Worm (Caenorhabditis elegans) whole organism, L4 larva: ENCODE results near the gene mix-1.

Experiments
- F26F4.8 ChIP-seq: fragments of 200-800 bp; sonication (Bioruptor generic); conservative IDR thresholded peaks from 2 replicates; pipeline ENCODE4 v1.3.6; 2022; ENCODE audit warnings: missing genetic modification characterization, missing compliant biosample characterization
- fkh-10 ChIP-seq: fragments of 150-350 bp; optimal IDR thresholded peaks from 2 replicates; lab custom pipeline; 2014; ENCODE audit warnings: missing biosample characterization, missing genetic modification reagents, missing genetic modification characterization
- fos-1 ChIP-seq: fragments of 150-350 bp; optimal IDR thresholded peaks from 2 replicates; lab custom pipeline; 2014; ENCODE audit warnings: missing biosample characterization, missing genetic modification characterization
- lin-38 ChIP-seq: fragments of 200-800 bp; sonication (Bioruptor generic); IDR thresholded peaks from 2 replicates; pipeline ENCODE4 v1.3.6; 2022; ENCODE audit warnings: missing genetic modification reagents, missing genetic modification characterization, missing compliant biosample characterization
- lsy-2 ChIP-seq, 2 experiments: fragments of 150-350 bp in 1 of 2; sonication (generic microtip) in 1 of 2; optimal IDR thresholded peaks; 2 replicates each; lab custom pipeline; 2014 to 2017; ENCODE audit warnings: missing biosample characterization in 2 of 2, missing genetic modification characterization in 2 of 2
- nhr-237 ChIP-seq: sonication (generic microtip); optimal IDR thresholded peaks from 2 replicates; lab custom pipeline; 2017; ENCODE audit warnings: missing biosample characterization, missing genetic modification characterization
- nhr-28 ChIP-seq: fragments of 150-350 bp; optimal IDR thresholded peaks from 2 replicates; lab custom pipeline; 2014; ENCODE audit warnings: missing biosample characterization, missing genetic modification characterization
- snpc-4 ChIP-seq: fragments of 150-350 bp; optimal IDR thresholded peaks from 2 replicates; lab custom pipeline; 2014; ENCODE audit warnings: missing biosample characterization, missing genetic modification characterization
- unc-62 ChIP-seq, 3 experiments: fragments of 150-350 bp in 1 of 3; sonication (generic microtip); optimal IDR thresholded peaks in 2 of 3; peaks in 1 of 3; 1 replicate in 1 of 3; 2 replicates in 2 of 3; lab custom pipeline; 2014 to 2017; ENCODE audit warnings: missing biosample characterization in 3 of 3, missing genetic modification characterization in 3 of 3, missing genetic modification reagents in 3 of 3, missing genotype in 1 of 3
- zag-1 ChIP-seq: fragments of 150-350 bp; optimal IDR thresholded peaks from 2 replicates; lab custom pipeline; 2014; ENCODE audit warnings: missing biosample characterization, missing genetic modification characterization
- ztf-11 ChIP-seq: fragments of 150-350 bp; optimal IDR thresholded peaks from 2 replicates; lab custom pipeline; 2014; ENCODE audit warnings: missing biosample characterization, missing genetic modification characterization

DNA sequence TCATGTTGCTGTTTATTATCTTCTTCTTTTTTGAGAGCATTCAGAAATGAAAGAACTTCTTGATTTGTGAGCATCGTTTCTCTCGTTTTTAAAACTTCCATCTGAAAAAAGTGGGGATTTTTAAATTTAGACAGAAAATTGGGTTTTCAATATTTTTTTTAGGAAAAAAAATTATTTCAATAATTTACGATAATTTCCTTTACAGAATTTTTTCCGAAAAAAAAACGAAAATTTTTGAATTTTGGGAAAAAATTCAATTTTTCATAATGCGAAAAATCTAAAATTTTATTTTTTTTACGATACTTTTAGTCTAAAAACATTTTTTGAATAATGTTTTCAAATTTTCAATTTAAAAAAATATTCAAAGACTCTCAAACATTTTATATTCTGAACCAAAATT lies 33.0 kb downstream of the mix-1 start, which contains the start of gene M106.7:
- TF ChIP-seq F26F4.8 (GFP tag; lab: Robert Waterston, UW) (no peak), unc-62 (GFP tag; optimal IDR thresholded peaks at IDR 0.05 in 1 of 2; lab: Kevin White, UChicago) (no peak), unc-62 (tag; optimal IDR thresholded peaks at IDR 0.05; lab: Kevin White, UChicago) (no peak), snpc-4 (tag; lab: Kevin White, UChicago) (no peak), nhr-28 (tag; lab: Kevin White, UChicago) (no peak), lin-38 (GFP tag; lab: Robert Waterston, UW) (no peak), ztf-11 (tag; lab: Kevin White, UChicago) (no peak), fkh-10 (GFP tag; lab: Kevin White, UChicago) (no peak), fos-1 (no peak), zag-1 (tag; lab: Kevin White, UChicago) (no peak), nhr-237 (tag; lab: Kevin White, UChicago) (no peak), lsy-2 (tag; optimal IDR thresholded peaks at IDR 0.05; lab: Kevin White, UChicago) (no peak)
